Fruit fly (Drosophila melanogaster) whole organism, embryonic: ENCODE results near the gene Pss.

Experiments used
- Atf6 ChIP-seq: fragments of 200-800 bp; sonication (Bioruptor generic); IDR thresholded peaks from 2 replicates; pipeline ENCODE4 v1.3.6; 2022; ENCODE audit warnings: missing biosample characterization, missing genetic modification characterization
- BEAF-32 ChIP-seq: fragments of 200-800 bp; sonication (Bioruptor generic); optimal IDR thresholded peaks from 3 replicates; lab custom pipeline; 2017; ENCODE audit warnings: missing biosample characterization, missing genetic modification characterization, mild to moderate bottlenecking, moderate library complexity, missing genetic modification reagents
- Blimp-1 ChIP-seq: fragments of 200-800 bp; sonication (Bioruptor generic); optimal IDR thresholded peaks from 3 replicates; lab custom pipeline; 2018; ENCODE audit warnings: missing biosample characterization, missing genetic modification characterization, mild to moderate bottlenecking, moderate library complexity, missing genetic modification reagents
- BtbVII ChIP-seq: fragments of 200-800 bp; sonication (Bioruptor generic); optimal IDR thresholded peaks from 3 replicates; lab custom pipeline; 2017; ENCODE audit warnings: missing biosample characterization, mild to moderate bottlenecking, missing genetic modification characterization
- CG10321 ChIP-seq: fragments of 200-800 bp; sonication (Bioruptor generic); IDR thresholded peaks from 2 replicates; pipeline ENCODE4 v1.3.6; 2022; ENCODE audit warnings: missing biosample characterization, missing genetic modification characterization
- CG10565 ChIP-seq: fragments of 200-800 bp; sonication (Bioruptor generic); optimal IDR thresholded peaks from 3 replicates; lab custom pipeline; 2016; ENCODE audit warnings: missing biosample characterization, mild to moderate bottlenecking, missing genetic modification characterization
- CG11093 ChIP-seq: fragments of 200-800 bp; sonication (Bioruptor generic); IDR thresholded peaks from 3 replicates; pipeline ENCODE4 v1.3.6; 2022; ENCODE audit warnings: missing biosample characterization, missing genetic modification characterization
- CG11560 ChIP-seq: fragments of 200-800 bp; sonication (Bioruptor generic); IDR thresholded peaks from 3 replicates; pipeline ENCODE4 v1.3.6; 2022; ENCODE audit warnings: missing biosample characterization, missing genetic modification characterization
- CG12769 ChIP-seq: fragments of 200-800 bp; sonication (Bioruptor generic); optimal IDR thresholded peaks from 2 replicates; lab custom pipeline; 2019; ENCODE audit warnings: missing biosample characterization, mild to moderate bottlenecking, missing genetic modification characterization, moderate library complexity
- CG13424 ChIP-seq: fragments of 200-800 bp; sonication (Bioruptor generic); optimal IDR thresholded peaks from 2 replicates; lab custom pipeline; 2019; ENCODE audit warnings: missing biosample characterization, mild to moderate bottlenecking, missing genetic modification characterization, moderate library complexity
- CG14050 ChIP-seq: fragments of 200-800 bp; sonication (Bioruptor generic); IDR thresholded peaks from 3 replicates; pipeline ENCODE4 v1.3.6; 2022; ENCODE audit warnings: missing biosample characterization, missing genetic modification characterization
- CG14965 ChIP-seq: fragments of 200-800 bp; sonication (Bioruptor generic); optimal IDR thresholded peaks from 2 replicates; lab custom pipeline; 2016; ENCODE audit warnings: missing biosample characterization, missing genetic modification characterization, borderline replicate concordance
- CG17328 ChIP-seq: fragments of 200-800 bp; sonication (Bioruptor generic); IDR thresholded peaks from 2 replicates; pipeline ENCODE4 v1.3.6; 2022; ENCODE audit warnings: missing biosample characterization, missing genetic modification characterization
- CG18599 ChIP-seq: fragments of 200-800 bp; sonication (Bioruptor generic); optimal IDR thresholded peaks from 3 replicates; lab custom pipeline; 2017; ENCODE audit warnings: missing biosample characterization, missing genetic modification characterization, mild to moderate bottlenecking, moderate library complexity, missing genetic modification reagents
- CG2199 ChIP-seq: fragments of 200-800 bp; sonication (Bioruptor generic); IDR thresholded peaks from 3 replicates; pipeline ENCODE4 v1.3.6; 2022; ENCODE audit warnings: missing biosample characterization, missing genetic modification characterization
- CG30403 ChIP-seq: fragments of 200-800 bp; sonication (Bioruptor generic); optimal IDR thresholded peaks from 3 replicates; lab custom pipeline; 2016; ENCODE audit warnings: missing biosample characterization, missing genetic modification characterization
- CG31388 ChIP-seq: fragments of 200-800 bp; sonication (Bioruptor generic); optimal IDR thresholded peaks from 2 replicates; lab custom pipeline; 2016; ENCODE audit warnings: missing biosample characterization, missing genetic modification characterization
- CG42726 ChIP-seq: fragments of 200-800 bp; sonication (Bioruptor generic); IDR thresholded peaks from 2 replicates; pipeline ENCODE4 v1.3.6; 2022; ENCODE audit warnings: missing biosample characterization, missing genetic modification characterization; ENCODE audit not compliant: partially characterized antibody
- CG4360 ChIP-seq: fragments of 200-800 bp; sonication (Bioruptor generic); IDR thresholded peaks from 2 replicates; pipeline ENCODE4 v1.3.6; 2022; ENCODE audit warnings: missing biosample characterization, missing genetic modification characterization
- CG4707 ChIP-seq: fragments of 200-800 bp; sonication (Bioruptor generic); optimal IDR thresholded peaks from 2 replicates; lab custom pipeline; 2018; ENCODE audit warnings: missing biosample characterization, mild to moderate bottlenecking, missing genetic modification characterization, moderate library complexity
- CG5245 ChIP-seq: fragments of 200-800 bp; sonication (Bioruptor generic); optimal IDR thresholded peaks from 3 replicates; lab custom pipeline; 2016; ENCODE audit warnings: missing biosample characterization, missing genetic modification characterization
- CG8359 ChIP-seq: fragments of 200-800 bp; sonication (Bioruptor generic); optimal IDR thresholded peaks from 2 replicates; lab custom pipeline; 2017; ENCODE audit warnings: missing biosample characterization, mild to moderate bottlenecking, missing genetic modification characterization, borderline replicate concordance
- CG8388 ChIP-seq: fragments of 200-800 bp; sonication (Bioruptor generic); optimal IDR thresholded peaks from 2 replicates; lab custom pipeline; 2019; ENCODE audit warnings: missing biosample characterization, mild to moderate bottlenecking, missing genetic modification characterization, moderate library complexity
- CG9609 ChIP-seq: fragments of 200-800 bp; sonication (Bioruptor generic); optimal IDR thresholded peaks from 3 replicates; lab custom pipeline; 2016; ENCODE audit warnings: missing biosample characterization, missing genetic modification characterization
- CG9876 ChIP-seq: fragments of 200-800 bp; sonication (Bioruptor generic); optimal IDR thresholded peaks from 2 replicates; lab custom pipeline; 2016; ENCODE audit warnings: missing biosample characterization, missing genetic modification characterization
- Hr3 ChIP-seq: fragments of 200-800 bp; sonication (Bioruptor generic); optimal IDR thresholded peaks from 3 replicates; lab custom pipeline; 2016; ENCODE audit warnings: missing biosample characterization, missing genetic modification characterization
- Hr78 ChIP-seq, 2 experiments: fragments of 200-800 bp in 1 of 2; fragments of >200 bp in 1 of 2; sonication (Bioruptor generic) in 1 of 2; optimal IDR thresholded peaks; 2 replicates each; lab custom pipeline; 2017 to 2019; ENCODE audit warnings: missing biosample characterization in 2 of 2, missing genetic modification characterization in 2 of 2, mild to moderate bottlenecking in 1 of 2, moderate library complexity in 1 of 2
- Med ChIP-seq: fragments of 200-800 bp; sonication (Bioruptor generic); peaks from one replicate; lab custom pipeline; 2016; ENCODE audit warnings: missing biosample characterization, missing genetic modification characterization, mild to moderate bottlenecking, inconsistent platforms, moderate library complexity
- Sox100B ChIP-seq: fragments of 200-800 bp; sonication (Bioruptor generic); optimal IDR thresholded peaks from 3 replicates; lab custom pipeline; 2018; ENCODE audit warnings: missing biosample characterization, mild to moderate bottlenecking, missing genetic modification characterization
- al ChIP-seq: fragments of 200-800 bp; sonication (Bioruptor generic); IDR thresholded peaks from 2 replicates; pipeline ENCODE4 v1.3.6; 2022; ENCODE audit warnings: missing biosample characterization, missing genetic modification characterization
- aop ChIP-seq: fragments of 200-800 bp; sonication (Bioruptor generic); IDR thresholded peaks from 2 replicates; pipeline ENCODE4 v1.3.6; 2022; ENCODE audit warnings: missing biosample characterization, missing genetic modification characterization
- cad ChIP-seq: fragments of >200 bp; optimal IDR thresholded peaks from 2 replicates; lab custom pipeline; 2017; ENCODE audit warnings: missing biosample characterization, missing genetic modification characterization
- cg ChIP-seq: fragments of 200-800 bp; sonication (Bioruptor generic); optimal IDR thresholded peaks from 3 replicates; lab custom pipeline; 2019; ENCODE audit warnings: missing biosample characterization, mild to moderate bottlenecking, missing genetic modification characterization, moderate library complexity
- croc ChIP-seq: fragments of 200-800 bp; sonication (Bioruptor generic); conservative IDR thresholded peaks from 3 replicates; pipeline ENCODE4 v1.3.6; 2022; ENCODE audit warnings: missing biosample characterization, missing genetic modification characterization
- dati ChIP-seq: fragments of 200-800 bp; sonication (Bioruptor generic); IDR thresholded peaks from 2 replicates; pipeline ENCODE4 v1.3.6; 2022; ENCODE audit warnings: missing biosample characterization, missing genetic modification characterization
- fd64A ChIP-seq: fragments of 200-800 bp; sonication (Bioruptor generic); optimal IDR thresholded peaks from 3 replicates; lab custom pipeline; 2018; ENCODE audit warnings: missing biosample characterization, mild to moderate bottlenecking, missing genetic modification characterization
- gsb-n ChIP-seq: fragments of 200-800 bp; sonication (Bioruptor generic); optimal IDR thresholded peaks from 3 replicates; lab custom pipeline; 2018; ENCODE audit warnings: missing biosample characterization, mild to moderate bottlenecking, missing genetic modification characterization
- ham ChIP-seq: fragments of 200-800 bp; sonication (Bioruptor generic); IDR thresholded peaks from 2 replicates; pipeline ENCODE4 v1.3.6; 2022; ENCODE audit warnings: missing biosample characterization, missing genetic modification characterization
- jigr1 ChIP-seq: fragments of 200-800 bp; sonication (Bioruptor generic); IDR thresholded peaks from 3 replicates; pipeline ENCODE4 v1.3.6; 2022; ENCODE audit warnings: missing biosample characterization, missing genetic modification characterization
- mam ChIP-seq: fragments of 200-800 bp; sonication (Bioruptor generic); optimal IDR thresholded peaks from 3 replicates; lab custom pipeline; 2016; ENCODE audit warnings: missing biosample characterization, missing genetic modification characterization
- nerfin-1 ChIP-seq: fragments of 200-800 bp; sonication (Bioruptor generic); optimal IDR thresholded peaks from 3 replicates; lab custom pipeline; 2019; ENCODE audit warnings: missing biosample characterization, mild to moderate bottlenecking, missing genetic modification characterization, moderate library complexity
- nerfin-2 ChIP-seq: fragments of 200-800 bp; sonication (Bioruptor generic); IDR thresholded peaks from 2 replicates; pipeline ENCODE4 v1.3.6; 2022; ENCODE audit warnings: missing biosample characterization, missing genetic modification characterization; ENCODE audit not compliant: partially characterized antibody
- rib ChIP-seq: fragments of 200-800 bp; sonication (Bioruptor generic); IDR thresholded peaks from 2 replicates; pipeline ENCODE4 v1.3.6; 2022; ENCODE audit warnings: missing biosample characterization, missing genetic modification characterization
- scrt ChIP-seq: fragments of 200-800 bp; sonication (Bioruptor generic); optimal IDR thresholded peaks from 2 replicates; lab custom pipeline; 2018; ENCODE audit warnings: missing biosample characterization, mild to moderate bottlenecking, missing genetic modification characterization, moderate library complexity
- seq ChIP-seq: fragments of 200-800 bp; sonication (Bioruptor generic); IDR thresholded peaks from 2 replicates; pipeline ENCODE4 v1.3.6; 2022; ENCODE audit warnings: missing biosample characterization, missing genetic modification characterization
- slbo ChIP-seq: fragments of 200-800 bp; sonication (Bioruptor generic); IDR thresholded peaks from 2 replicates; pipeline ENCODE4 v1.3.6; 2022; ENCODE audit warnings: missing biosample characterization, missing genetic modification characterization
- toy ChIP-seq: fragments of 200-800 bp; sonication (Bioruptor generic); IDR thresholded peaks from 2 replicates; pipeline ENCODE4 v1.3.6; 2022; ENCODE audit warnings: missing biosample characterization, missing genetic modification characterization
- trem ChIP-seq: fragments of 200-800 bp; optimal IDR thresholded peaks from 3 replicates; lab custom pipeline; 2019; ENCODE audit warnings: missing biosample characterization, mild to moderate bottlenecking, missing genetic modification characterization, moderate library complexity
- usp ChIP-seq: fragments of >200 bp; optimal IDR thresholded peaks from 2 replicates; lab custom pipeline; 2017; ENCODE audit warnings: missing biosample characterization, missing genetic modification characterization

Pss gene

DNA sequence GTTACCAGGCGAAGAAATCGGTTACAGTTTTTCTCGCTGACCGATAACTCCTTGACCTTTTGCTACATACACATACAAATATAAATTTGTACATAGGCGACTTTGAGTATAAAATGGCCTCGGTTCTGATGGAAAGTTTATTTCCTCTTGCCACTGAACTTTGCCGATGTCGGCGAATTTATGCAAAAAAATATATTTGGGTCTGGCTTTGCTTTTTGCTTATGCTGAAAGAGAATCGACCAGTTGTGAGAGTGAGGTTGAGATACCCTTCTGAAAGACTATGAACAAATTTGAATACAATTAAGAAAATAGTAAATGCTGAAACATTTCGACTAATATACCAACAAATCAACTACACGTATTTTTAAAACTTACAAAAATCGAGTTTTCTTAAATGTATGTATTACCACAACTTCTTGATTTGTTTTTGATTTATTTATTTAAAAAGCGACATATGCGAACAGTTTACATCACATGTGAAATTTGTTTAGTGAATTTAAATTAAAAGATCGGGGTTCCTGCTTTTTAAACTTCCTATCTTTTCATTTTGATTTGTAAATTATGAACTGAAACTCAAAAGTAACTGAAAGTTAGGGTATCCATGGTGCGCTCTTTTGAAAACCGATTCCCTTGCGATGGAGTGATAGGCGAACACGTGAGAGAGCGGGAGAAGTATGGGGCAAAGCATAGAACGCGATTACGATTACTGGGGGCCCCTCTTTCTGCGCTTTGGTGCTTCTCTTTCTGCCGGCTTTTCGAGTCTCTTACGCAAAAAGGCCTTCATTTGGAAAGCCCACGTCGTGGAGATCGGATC is 16.6 kb downstream of the Pss start (continued):
- TF ChIP-seq usp (GFP tag; lab: Kevin White, UChicago) (no peak), Med (GFP tag; lab: Kevin White, UChicago) (peak; percentile 88), CG4360 (GFP tag; lab: Robert Waterston, UW) (no peak), cg (GFP tag; lab: Kevin White, UChicago) (no peak), CG8388 (GFP tag; lab: Kevin White, UChicago) (peak; percentile 66), CG9609 (GFP tag; lab: Kevin White, UChicago) (peak; percentile 50), CG18599 (GFP tag; lab: Kevin White, UChicago) (peak; percentile 90), fd64A (GFP tag; lab: Kevin White, UChicago) (no peak), Hr78 (GFP tag; optimal IDR thresholded peaks at IDR 0.05; lab: Kevin White, UChicago) (peak in 1 of 2 experiments; percentile 75), BEAF-32 (no peak), CG31388 (GFP tag; lab: Kevin White, UChicago) (no peak), nerfin-2 (no peak), CG2199 (GFP tag; lab: Robert Waterston, UW) (no peak), gsb-n (tag; lab: Kevin White, UChicago) (peak; percentile 40), CG14050 (GFP tag; lab: Robert Waterston, UW) (peak; percentile 26; the same call in 1 of the 3 replicates), jigr1 (no peak), CG9876 (GFP tag; lab: Kevin White, UChicago) (no peak), CG42726 (no peak), cad (GFP tag; lab: Kevin White, UChicago) (no peak), mam (GFP tag; lab: Kevin White, UChicago) (peak; percentile 64), CG30403 (GFP tag; lab: Kevin White, UChicago) (peak; percentile 88), BtbVII (GFP tag; lab: Kevin White, UChicago) (peak; percentile 83), aop (GFP tag; lab: Robert Waterston, UW) (no peak), Sox100B (GFP tag; lab: Kevin White, UChicago) (peak; percentile 88), CG4707 (no peak), CG14965 (GFP tag; lab: Kevin White, UChicago) (no peak), seq (GFP tag; lab: Robert Waterston, UW) (no peak), rib (GFP tag; lab: Robert Waterston, UW) (no peak), ham (no peak), CG12769 (tag; lab: Kevin White, UChicago) (no peak), CG10321 (no peak), dati (GFP tag; lab: Robert Waterston, UW) (no peak), scrt (GFP tag; lab: Kevin White, UChicago) (peak; percentile 78), CG11093 (GFP tag; lab: Robert Waterston, UW) (no peak), Blimp-1 (peak; percentile 65), croc (peak; percentile 21; the same call in 1 of the 3 replicates), CG17328 (peak; percentile 25; the same call in 1 of the 2 replicates), al (peak; percentile 53), Atf6 (peak; percentile 53), nerfin-1 (tag; lab: Kevin White, UChicago) (peak; percentile 66), trem (tag; lab: Kevin White, UChicago) (peak; percentile 58), slbo (peak; percentile 66), toy (GFP tag; lab: Robert Waterston, UW) (no peak), CG13424 (peak; percentile 85), CG11560 (tag; lab: Robert Waterston, UW) (no peak), CG5245 (peak; percentile 20), Hr3 (peak; percentile 65), CG10565 (no peak), CG8359 (peak; percentile 18)
